Worm (Caenorhabditis elegans) whole organism, mixed stage, embryonic: ENCODE data around the gene F08G2.5.

Experiments
- M03D4.4 ChIP-seq: sonication (generic microtip); optimal IDR thresholded peaks from 2 replicates; lab custom pipeline; 2017; ENCODE audit warnings: mild to moderate bottlenecking, missing genetic modification characterization, missing compliant biosample characterization
- bed-3 ChIP-seq: fragments of 200-800 bp; sonication (Bioruptor generic); optimal IDR thresholded peaks from 3 replicates; lab custom pipeline; 2018; ENCODE audit warnings: mild to moderate bottlenecking, missing genetic modification characterization, moderate library complexity, missing compliant biosample characterization
- blmp-1 ChIP-seq: fragments of 150-350 bp; optimal IDR thresholded peaks from 2 replicates; lab custom pipeline; 2014; ENCODE audit warnings: missing biosample characterization, missing genetic modification characterization
- ceh-39 ChIP-seq: fragments of 150-350 bp; optimal IDR thresholded peaks from 2 replicates; lab custom pipeline; 2014; ENCODE audit warnings: missing biosample characterization, missing genetic modification characterization
- ceh-43 ChIP-seq: fragments of 200-800 bp; sonication (Bioruptor generic); optimal IDR thresholded peaks from 2 replicates; lab custom pipeline; 2018; ENCODE audit warnings: mild to moderate bottlenecking, missing genetic modification characterization, moderate library complexity, missing compliant biosample characterization
- ceh-83 ChIP-seq: fragments of 200-800 bp; sonication (Bioruptor generic); optimal IDR thresholded peaks from 2 replicates; lab custom pipeline; 2018; ENCODE audit warnings: mild to moderate bottlenecking, missing genetic modification characterization, missing compliant biosample characterization
- ces-1 ChIP-seq: fragments of 150-350 bp; optimal IDR thresholded peaks from 2 replicates; lab custom pipeline; 2014; ENCODE audit warnings: missing biosample characterization, missing genetic modification reagents, missing genetic modification characterization
- cnd-1 ChIP-seq: fragments of 200-800 bp; sonication (Bioruptor generic); optimal IDR thresholded peaks from 2 replicates; lab custom pipeline; 2018; ENCODE audit warnings: mild to moderate bottlenecking, missing genetic modification characterization, missing compliant biosample characterization
- drap-1 ChIP-seq: fragments of 200-800 bp; sonication (Bioruptor generic); optimal IDR thresholded peaks from 3 replicates; lab custom pipeline; 2018; ENCODE audit warnings: mild to moderate bottlenecking, missing genetic modification characterization, missing compliant biosample characterization
- elt-1 ChIP-seq: sonication (generic microtip); optimal IDR thresholded peaks from 2 replicates; lab custom pipeline; 2017; ENCODE audit warnings: missing genetic modification characterization, mild to moderate bottlenecking, missing compliant biosample characterization, antibody characterized with exemption, moderate library complexity, borderline replicate concordance; ENCODE audit not compliant: insufficient read depth
- flh-1 ChIP-seq: fragments of 200-800 bp; sonication (Bioruptor generic); optimal IDR thresholded peaks from 2 replicates; lab custom pipeline; 2018; ENCODE audit warnings: mild to moderate bottlenecking, missing genetic modification characterization, moderate library complexity, missing compliant biosample characterization
- ham-2 ChIP-seq: fragments of 200-800 bp; sonication (Bioruptor generic); optimal IDR thresholded peaks from 2 replicates; lab custom pipeline; 2018; ENCODE audit warnings: mild to moderate bottlenecking, missing genetic modification characterization, missing compliant biosample characterization
- hlh-1 ChIP-seq: fragments of 150-350 bp; optimal IDR thresholded peaks from 2 replicates; lab custom pipeline; 2014; ENCODE audit warnings: missing biosample characterization, missing genetic modification reagents, missing genetic modification characterization
- lin-13 ChIP-seq: fragments of 150-350 bp; optimal IDR thresholded peaks from 2 replicates; lab custom pipeline; 2014; ENCODE audit warnings: missing biosample characterization, missing genetic modification characterization
- lin-32 ChIP-seq: fragments of 200-800 bp; sonication (Bioruptor generic); optimal IDR thresholded peaks from 2 replicates; lab custom pipeline; 2018; ENCODE audit warnings: mild to moderate bottlenecking, missing genetic modification characterization, missing compliant biosample characterization
- lsy-2 ChIP-seq: fragments of 150-350 bp; optimal IDR thresholded peaks from 2 replicates; lab custom pipeline; 2014; ENCODE audit warnings: missing biosample characterization, missing genetic modification characterization
- mab-5 ChIP-seq: fragments of 150-350 bp; optimal IDR thresholded peaks from 2 replicates; lab custom pipeline; 2014; ENCODE audit warnings: missing biosample characterization, missing genetic modification characterization
- mep-1 ChIP-seq: fragments of 150-350 bp; optimal IDR thresholded peaks from 2 replicates; lab custom pipeline; 2017; ENCODE audit warnings: missing biosample characterization, missing genetic modification reagents, missing genetic modification characterization, inconsistent platforms
- nhr-12 ChIP-seq: fragments of 150-350 bp; optimal IDR thresholded peaks from 2 replicates; lab custom pipeline; 2014; ENCODE audit warnings: missing biosample characterization, missing genetic modification characterization
- nhr-2 ChIP-seq: fragments of 150-350 bp; optimal IDR thresholded peaks from 2 replicates; lab custom pipeline; 2014; ENCODE audit warnings: missing biosample characterization, missing genetic modification characterization
- nhr-237 ChIP-seq: fragments of 150-350 bp; optimal IDR thresholded peaks from 2 replicates; lab custom pipeline; 2014; ENCODE audit warnings: missing biosample characterization, missing genetic modification characterization
- nhr-28 ChIP-seq: fragments of 150-350 bp; optimal IDR thresholded peaks from 2 replicates; lab custom pipeline; 2014; ENCODE audit warnings: missing biosample characterization, missing genetic modification characterization
- nhr-76 ChIP-seq: sonication (generic microtip); optimal IDR thresholded peaks from 2 replicates; lab custom pipeline; 2017; ENCODE audit warnings: missing biosample characterization, missing genetic modification characterization
- pha-4 ChIP-seq: fragments of 150-350 bp; optimal IDR thresholded peaks from 2 replicates; lab custom pipeline; 2018; ENCODE audit warnings: missing biosample characterization, missing genetic modification reagents, missing genetic modification characterization
- sem-2 ChIP-seq: fragments of 200-800 bp; sonication (Bioruptor generic); optimal IDR thresholded peaks from 2 replicates; lab custom pipeline; 2018; ENCODE audit warnings: mild to moderate bottlenecking, missing genetic modification characterization, missing compliant biosample characterization
- snpc-4 ChIP-seq: fragments of 150-350 bp; optimal IDR thresholded peaks from 2 replicates; lab custom pipeline; 2014; ENCODE audit warnings: missing biosample characterization, missing genetic modification characterization
- sptf-1 ChIP-seq: sonication (generic microtip); optimal IDR thresholded peaks from 2 replicates; lab custom pipeline; 2017; ENCODE audit warnings: mild to moderate bottlenecking, missing genetic modification characterization, moderate library complexity, missing compliant biosample characterization
- tbx-8 ChIP-seq: fragments of 200-800 bp; sonication (Bioruptor generic); optimal IDR thresholded peaks from 2 replicates; lab custom pipeline; 2018; ENCODE audit warnings: mild to moderate bottlenecking, missing genetic modification characterization, moderate library complexity, missing compliant biosample characterization
- unc-120 ChIP-seq: sonication (generic microtip); optimal IDR thresholded peaks from 2 replicates; lab custom pipeline; 2017; ENCODE audit warnings: missing genetic modification characterization, missing compliant biosample characterization; ENCODE audit not compliant: poor library complexity, severe bottlenecking
- unc-39 ChIP-seq: fragments of 150-350 bp; optimal IDR thresholded peaks from 2 replicates; lab custom pipeline; 2014; ENCODE audit warnings: missing biosample characterization, missing genetic modification characterization
- unc-62 ChIP-seq: fragments of 150-350 bp; optimal IDR thresholded peaks from 2 replicates; lab custom pipeline; 2014; ENCODE audit warnings: missing biosample characterization, missing genetic modification reagents, missing genetic modification characterization
- zip-8 ChIP-seq: fragments of 150-350 bp; optimal IDR thresholded peaks from 2 replicates; lab custom pipeline; 2014; ENCODE audit warnings: missing biosample characterization, missing genetic modification characterization
- ztf-11 ChIP-seq: fragments of 150-350 bp; optimal IDR thresholded peaks from 2 replicates; lab custom pipeline; 2014; ENCODE audit warnings: missing biosample characterization, missing genetic modification characterization

F08G2.5 gene

ce11 chrII:13833505-13833904 is at the start of gene F08G2.5:
TSS of gene F08G2.5 (minus strand) at chrII:13833631.
- TF ChIP-seq hlh-1 (no peak), pha-4 (tag; lab: Kevin White, UChicago) (no peak), nhr-237 (tag; lab: Kevin White, UChicago) (no peak), lsy-2 (tag; lab: Kevin White, UChicago) (no peak), nhr-2 (tag; lab: Kevin White, UChicago) (no peak), unc-120 (tag; lab: Kevin White, UChicago) (no peak), lin-32 (GFP tag; lab: Kevin White, UChicago) (no peak), mep-1 (tag; lab: Kevin White, UChicago) (no peak)
- TF ChIP-seq, all 35 proteins: peak for 0

DNA sequence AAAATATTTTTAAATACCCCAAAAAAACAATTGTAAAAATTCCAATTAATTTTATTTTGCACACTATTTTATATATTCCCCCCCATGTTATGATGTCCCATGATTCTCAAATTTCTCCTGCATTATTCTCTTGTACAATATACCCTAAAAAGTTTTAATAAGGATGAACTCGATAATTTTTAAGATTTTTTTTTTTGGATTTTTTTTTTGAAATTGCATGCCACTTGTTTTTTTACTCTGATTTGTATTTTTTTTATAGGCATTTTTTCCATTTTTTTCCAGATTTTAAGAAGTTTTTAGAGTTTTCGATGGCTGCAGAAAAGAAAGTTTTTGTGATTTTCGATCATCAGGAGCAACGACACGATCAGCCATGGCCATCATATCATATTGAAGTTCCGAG is 49.0 kb upstream of the F08G2.5 start, which contains the start of gene hda-10:
Gene hda-10, plus strand, starts transcription at position 301 of the 400 bp plus-strand sequence.
- TF ChIP-seq tbx-8 (GFP tag; lab: Kevin White, UChicago) (no peak), pha-4 (tag; lab: Kevin White, UChicago) (no peak), nhr-76 (tag; lab: Kevin White, UChicago) (no peak), blmp-1 (tag; lab: Kevin White, UChicago) (no peak)

DNA sequence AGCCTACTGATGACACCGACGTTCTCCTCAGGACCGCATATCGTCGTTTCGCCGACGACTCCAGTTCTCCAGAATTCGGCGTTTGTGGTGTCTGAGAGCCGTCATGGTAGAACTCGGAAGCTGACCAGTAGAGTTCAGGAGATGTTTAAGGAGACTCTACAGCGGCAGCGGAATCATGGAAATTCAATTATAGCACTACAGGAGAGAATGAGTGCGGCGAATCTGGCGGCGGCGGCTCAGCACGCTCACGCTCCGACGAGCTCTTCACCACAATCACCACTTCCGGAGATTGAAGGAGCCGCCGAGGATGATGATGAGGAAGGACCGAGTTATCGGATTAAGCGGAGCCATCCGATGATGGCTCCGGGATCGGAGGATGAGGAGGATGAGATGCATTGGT is 46.2 kb upstream of the F08G2.5 start:
- TF ChIP-seq ceh-83 (GFP tag; lab: Kevin White, UChicago) = no peak
- TF ChIP-seq ztf-11 (tag; lab: Kevin White, UChicago) = no peak
- TF ChIP-seq mep-1 (tag; lab: Kevin White, UChicago) = no peak
- no peak for TF ChIP-seq lin-13 (tag; lab: Kevin White, UChicago)
- no peak for TF ChIP-seq unc-120 (tag; lab: Kevin White, UChicago)
- no peak for TF ChIP-seq M03D4.4 (tag; lab: Kevin White, UChicago)
- no peak for TF ChIP-seq mab-5 (tag; lab: Kevin White, UChicago)
- no peak for TF ChIP-seq unc-39 (tag; lab: Kevin White, UChicago)
- no peak for TF ChIP-seq ceh-39 (tag; lab: Kevin White, UChicago)
- TF ChIP-seq, all 35 proteins: peak for 0

DNA sequence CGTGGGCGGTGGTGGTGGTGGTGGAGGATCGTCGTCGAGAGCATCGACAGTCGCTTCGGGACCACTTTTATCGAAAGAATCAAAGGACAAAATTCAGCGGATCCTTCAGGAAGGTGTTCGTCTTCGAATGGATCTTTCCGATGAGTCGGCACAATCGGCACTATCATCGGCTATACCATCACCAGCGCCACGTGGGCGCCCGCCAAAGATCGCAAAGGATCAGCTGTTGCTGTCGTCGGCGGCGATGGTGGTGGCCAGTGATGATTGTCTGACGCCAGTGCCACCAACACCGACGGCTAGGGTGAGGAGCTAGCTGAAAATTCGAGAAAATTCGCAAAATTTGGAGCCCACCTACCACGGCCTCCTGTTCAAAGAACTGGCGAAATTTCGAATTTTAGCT is 44.6 kb upstream of the F08G2.5 start:
- TF ChIP-seq mep-1 (tag; lab: Kevin White, UChicago) (no peak), nhr-237 (tag; lab: Kevin White, UChicago) (no peak), hlh-1 (no peak), sem-2 (GFP tag; lab: Kevin White, UChicago) (no peak), unc-120 (tag; lab: Kevin White, UChicago) (no peak), unc-62 (GFP tag; lab: Kevin White, UChicago) (no peak), blmp-1 (tag; lab: Kevin White, UChicago) (no peak), pha-4 (tag; lab: Kevin White, UChicago) (no peak), ceh-83 (GFP tag; lab: Kevin White, UChicago) (no peak), elt-1 (tag; lab: Kevin White, UChicago) (no peak), nhr-12 (tag; lab: Kevin White, UChicago) (no peak), cnd-1 (no peak), bed-3 (GFP tag; lab: Kevin White, UChicago) (no peak)

DNA sequence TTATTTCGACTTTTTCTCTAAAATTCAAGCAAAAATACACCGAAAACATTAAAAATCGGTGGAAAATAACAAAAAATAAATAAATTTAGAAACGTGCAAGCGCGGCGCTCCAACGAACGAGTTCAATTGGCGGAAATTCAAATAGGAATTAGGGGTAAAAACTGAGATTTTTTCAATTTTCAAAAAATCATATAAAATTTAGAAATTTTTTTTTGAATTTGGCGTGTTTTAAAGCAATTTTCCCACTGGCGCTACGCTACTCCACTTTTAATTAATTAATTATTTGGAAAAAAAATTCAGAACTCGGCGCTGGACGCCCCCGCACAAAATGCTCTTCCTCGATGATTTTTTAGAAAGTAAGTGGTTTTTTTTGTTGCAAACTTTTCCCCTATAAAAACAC is 42.3 kb upstream of the F08G2.5 start, which contains the start of gene ing-3:
Gene ing-3, plus strand, starts transcription at position 301 of the 400 bp plus-strand sequence.
- TF ChIP-seq sem-2 (GFP tag; lab: Kevin White, UChicago) = no peak
- no peak for TF ChIP-seq sptf-1 (tag; lab: Kevin White, UChicago)

DNA sequence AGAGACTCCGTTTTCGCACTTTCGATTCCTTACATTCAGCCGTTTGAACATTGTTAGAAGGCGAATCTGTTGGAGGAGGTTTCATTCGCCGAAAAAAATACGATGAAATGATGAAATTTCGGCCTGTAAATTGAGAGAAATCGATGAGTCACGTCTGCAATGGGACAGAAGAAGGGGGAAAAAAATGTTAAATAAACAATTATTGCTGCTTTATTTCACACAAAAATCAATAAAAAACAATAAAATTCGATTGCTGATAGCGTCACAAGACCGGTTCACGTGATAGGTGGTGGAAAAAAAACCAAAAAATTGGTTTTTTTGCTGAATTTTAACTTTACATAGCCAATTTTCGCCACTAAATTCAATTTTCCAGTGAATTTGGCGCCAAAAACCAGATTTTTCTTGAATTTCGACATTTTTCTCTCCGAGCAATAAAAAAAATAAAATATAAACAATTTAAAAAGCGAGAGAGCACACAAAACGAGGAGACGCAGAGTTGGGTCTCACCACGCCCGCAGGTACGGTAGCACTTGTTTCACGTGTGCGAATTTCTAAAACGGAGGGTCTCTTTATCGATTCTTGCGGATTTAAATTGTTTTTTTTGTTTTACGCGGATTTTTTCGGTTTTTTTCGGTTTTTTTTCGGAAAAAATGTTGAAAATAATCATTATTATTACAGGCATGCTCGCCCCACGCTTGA is 38.9 kb upstream of the F08G2.5 start, which contains the start of the genes cup-14 and ndub-8:
Gene cup-14, minus strand, starts transcription at position 51 of the 699 bp plus-strand sequence.
Gene ndub-8, plus strand, starts transcription at position 679 of the 699 bp plus-strand sequence.
- TF ChIP-seq blmp-1 (tag; lab: Kevin White, UChicago) (no peak), pha-4 (tag; lab: Kevin White, UChicago) (peak; percentile 94), drap-1 (no peak), sptf-1 (tag; lab: Kevin White, UChicago) (peak; percentile 19), tbx-8 (GFP tag; lab: Kevin White, UChicago) (no peak), nhr-28 (tag; lab: Kevin White, UChicago) (no peak), elt-1 (tag; lab: Kevin White, UChicago) (no peak), bed-3 (GFP tag; lab: Kevin White, UChicago) (no peak), ces-1 (peak; percentile 94), mep-1 (tag; lab: Kevin White, UChicago) (peak; percentile 90), unc-39 (tag; lab: Kevin White, UChicago) (no peak), ham-2 (GFP tag; lab: Kevin White, UChicago) (no peak), ceh-83 (GFP tag; lab: Kevin White, UChicago) (no peak), snpc-4 (tag; lab: Kevin White, UChicago) (no peak), unc-120 (tag; lab: Kevin White, UChicago) (peak; percentile 55), sem-2 (GFP tag; lab: Kevin White, UChicago) (no peak), zip-8 (tag; lab: Kevin White, UChicago) (no peak), ceh-43 (GFP tag; lab: Kevin White, UChicago) (no peak), nhr-2 (tag; lab: Kevin White, UChicago) (peak; percentile 23), ztf-11 (tag; lab: Kevin White, UChicago) (peak; percentile 4), lsy-2 (tag; lab: Kevin White, UChicago) (peak; percentile 100), unc-62 (GFP tag; lab: Kevin White, UChicago) (no peak), nhr-76 (tag; lab: Kevin White, UChicago) (no peak), lin-13 (tag; lab: Kevin White, UChicago) (peak; percentile 72), flh-1 (GFP tag; lab: Kevin White, UChicago) (no peak), lin-32 (GFP tag; lab: Kevin White, UChicago) (no peak), M03D4.4 (tag; lab: Kevin White, UChicago) (no peak)
